Fruit fly (Drosophila melanogaster): ENCODE results near the gene mtDNA-helicase.
A peak's percentile ranks its signal among the peaks of the same experiment; 100 is the strongest.

mtDNA-helicase gene

DNA sequence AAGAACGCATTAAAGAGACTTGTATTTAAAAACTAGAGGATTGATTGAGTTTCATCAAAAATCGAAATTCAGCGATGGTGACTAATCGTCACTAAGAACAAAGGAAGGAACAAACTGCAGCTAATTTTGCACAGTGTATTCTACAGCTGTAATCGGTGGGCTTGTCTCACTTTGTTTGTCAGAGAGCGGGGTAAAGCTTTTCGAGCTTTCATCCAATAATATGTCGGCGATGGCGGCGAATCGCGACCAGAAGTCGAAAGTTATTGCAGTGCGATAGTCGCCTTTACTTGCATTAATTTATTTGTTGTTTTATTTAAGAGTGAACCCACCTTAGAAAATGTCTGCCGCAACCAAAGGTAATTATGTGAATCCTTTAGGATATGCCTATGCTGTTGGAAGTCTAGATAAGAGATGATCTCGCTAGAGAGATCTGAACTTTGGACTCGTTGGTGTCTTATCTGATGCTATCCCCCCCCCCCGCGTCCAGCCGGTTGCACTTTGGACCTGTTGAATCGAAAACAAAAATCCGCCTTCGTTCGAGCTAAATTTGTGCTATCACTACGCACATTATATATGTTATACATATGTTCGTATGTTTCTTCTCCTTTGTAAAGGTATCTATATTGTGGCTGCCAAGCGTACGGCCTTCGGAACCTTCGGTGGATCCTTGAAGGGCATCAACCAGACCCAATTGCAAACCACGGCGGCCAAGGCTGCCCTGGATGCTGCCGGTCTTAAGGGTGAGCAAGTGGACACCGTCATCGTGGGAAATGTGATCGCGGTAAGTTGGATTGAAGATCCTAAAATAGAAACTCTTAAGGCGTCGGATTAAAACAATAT lies 22.0 kb upstream of the mtDNA-helicase start, which contains the start of gene yip2:
Gene yip2, plus strand, starts transcription at position 243 of the 840 bp plus-strand sequence.
- TF ChIP-seq CG16813 (GFP tag; IDR thresholded peaks at IDR 0.05; ENCODE audit: partially characterized antibody) (no peak), Neu2 (GFP tag; optimal IDR thresholded peaks at IDR 0.05; ENCODE audit: borderline replicate concordance) (no peak), lbe (GFP tag; optimal IDR thresholded peaks at IDR 0.05) (peak; percentile 75), CG1233 (GFP tag; optimal IDR thresholded peaks at IDR 0.05) (no peak), lilli (GFP tag; optimal IDR thresholded peaks at IDR 0.05) (peak; percentile 69), CG15269 (tag; optimal IDR thresholded peaks at IDR 0.05) (peak; percentile 72), CG15514 (GFP tag; optimal IDR thresholded peaks at IDR 0.05) (peak; percentile 63), slbo (GFP tag; IDR thresholded peaks at IDR 0.05) (peak; percentile 75), Side (GFP tag; optimal IDR thresholded peaks at IDR 0.05) (peak; percentile 30), CG6813 (GFP tag; optimal IDR thresholded peaks at IDR 0.05) (peak; percentile 60), org-1 (GFP tag; optimal IDR thresholded peaks at IDR 0.05) (peak; percentile 10), Dip3 (GFP tag; optimal IDR thresholded peaks at IDR 0.05) (peak; percentile 52), dysf (GFP tag; IDR thresholded peaks at IDR 0.05) (peak; percentile 67; the same call in 1 of the 3 replicates), PHDP (tag; optimal IDR thresholded peaks at IDR 0.05) (peak; percentile 71), tx (GFP tag; optimal IDR thresholded peaks at IDR 0.05) (peak; percentile 18), chif (GFP tag; optimal IDR thresholded peaks at IDR 0.05) (peak in 1 of 2 experiments; percentile 28), Antp (GFP tag; optimal IDR thresholded peaks at IDR 0.05) (peak; percentile 55), CG11456 (GFP tag; IDR thresholded peaks at IDR 0.05) (peak; percentile 63; the same call in 2 of the 3 replicates), Med (GFP tag) (peak; percentile 94), CG12391 (tag; optimal IDR thresholded peaks at IDR 0.05) (peak; percentile 75), CG1603 (tag; optimal IDR thresholded peaks at IDR 0.05) (peak; percentile 53), pfk (GFP tag; optimal IDR thresholded peaks at IDR 0.05) (peak; percentile 36), Taf1 (GFP tag; IDR thresholded peaks at IDR 0.05) (0 out of 2 replicates have a peak, but pooled peaks have one; percentile 6), CG42726 (GFP tag; IDR thresholded peaks at IDR 0.05; ENCODE audit: partially characterized antibody) (no peak), CG7745 (tag; optimal IDR thresholded peaks at IDR 0.05) (no peak), corto (GFP tag; optimal IDR thresholded peaks at IDR 0.05) (peak; percentile 22), knrl (GFP tag; IDR thresholded peaks at IDR 0.05; ENCODE audit: partially characterized antibody) (no peak), Ssrp (tag; optimal IDR thresholded peaks at IDR 0.05) (peak; percentile 29), Dek (tag; optimal IDR thresholded peaks at IDR 0.05) (peak; percentile 75), Drgx (GFP tag; IDR thresholded peaks at IDR 0.05) (peak; percentile 95), Sox102F (GFP tag; optimal IDR thresholded peaks at IDR 0.05) (peak; percentile 74), E2f1 (GFP tag; IDR thresholded peaks at IDR 0.05) (peak; percentile 17; the same call in 1 of the 2 replicates), cad (GFP tag; optimal IDR thresholded peaks at IDR 0.05) (no peak), D19B (GFP tag; optimal IDR thresholded peaks at IDR 0.05) (peak; percentile 40), CG6765 (GFP tag; optimal IDR thresholded peaks at IDR 0.05) (peak; percentile 72), mirr (GFP tag; optimal IDR thresholded peaks at IDR 0.05) (peak; percentile 87), Bteb2 (GFP tag; optimal IDR thresholded peaks at IDR 0.05) (peak; percentile 13), scrt (GFP tag; optimal IDR thresholded peaks at IDR 0.05) (peak; percentile 51), CG30403 (GFP tag; optimal IDR thresholded peaks at IDR 0.05) (peak; percentile 49), CG4820 (GFP tag; optimal IDR thresholded peaks at IDR 0.05) (no peak), HLH54F (GFP tag; optimal IDR thresholded peaks at IDR 0.05) (peak; percentile 34), CoRest (tag; optimal IDR thresholded peaks at IDR 0.05) (peak; percentile 42), CG43689 (GFP tag; IDR thresholded peaks at IDR 0.05) (no peak), CG10431 (GFP tag; optimal IDR thresholded peaks at IDR 0.05) (no peak), pzg (GFP tag; optimal IDR thresholded peaks at IDR 0.05) (peak; percentile 11), CG4282 (GFP tag; optimal IDR thresholded peaks at IDR 0.05) (peak; percentile 36), bcd (GFP tag; optimal IDR thresholded peaks at IDR 0.05) (peak; percentile 46), dpn (GFP tag; optimal IDR thresholded peaks at IDR 0.05) (peak; percentile 38 to 68)

Data from whole organism, embryonic.